Worm (Caenorhabditis elegans) whole organism, L4 larva: ENCODE measurements around the gene lpr-7.

ENCODE experiments used
- aly-2 ChIP-seq: sonication (generic microtip); optimal IDR thresholded peaks from 2 replicates; lab custom pipeline; 2018; ENCODE audit warnings: missing biosample characterization, missing genetic modification characterization
- egl-43 ChIP-seq: fragments of 200-800 bp; sonication (Bioruptor generic); IDR thresholded peaks from 2 replicates; pipeline ENCODE4 v1.3.6; 2022; ENCODE audit warnings: missing genetic modification reagents, missing genetic modification characterization, missing compliant biosample characterization
- spr-3 ChIP-seq: fragments of 200-800 bp; sonication (Bioruptor generic); optimal IDR thresholded peaks from 2 replicates; lab custom pipeline; 2018; ENCODE audit warnings: mild to moderate bottlenecking, missing genetic modification characterization, missing compliant biosample characterization

The lpr-7 gene

ce11 chrX:706490-706889, 50.5 kb downstream of the lpr-7 start, which contains the start of gene M02A10.1 (continued):
- TF ChIP-seq spr-3 (GFP tag; lab: Kevin White, UChicago) (no peak), aly-2 (tag; lab: Kevin White, UChicago) (no peak), egl-43 (GFP tag; lab: Robert Waterston, UW) (no peak)
